Worm (Caenorhabditis elegans) whole organism, L3 larva: Measurements from ENCODE around the gene T26C5.5.

Experiments
- ceh-28 ChIP-seq: fragments of 150-350 bp; optimal IDR thresholded peaks from 2 replicates; lab custom pipeline; 2014; ENCODE audit warnings: missing biosample characterization, missing genetic modification reagents, missing genetic modification characterization
- egl-27 ChIP-seq: sonication (generic microtip); optimal IDR thresholded peaks from 4 replicates; lab custom pipeline; 2017; ENCODE audit warnings: missing biosample characterization, missing genetic modification reagents, missing genetic modification characterization
- fos-1 ChIP-seq: fragments of 150-350 bp; optimal IDR thresholded peaks from 2 replicates; lab custom pipeline; 2014; ENCODE audit warnings: missing biosample characterization, missing genetic modification characterization
- mdl-1 ChIP-seq: fragments of 150-350 bp; optimal IDR thresholded peaks from 2 replicates; lab custom pipeline; 2014; ENCODE audit warnings: missing biosample characterization, missing genetic modification characterization
- nhr-43 ChIP-seq: sonication (generic microtip); optimal IDR thresholded peaks from 2 replicates; lab custom pipeline; 2016; ENCODE audit warnings: mild to moderate bottlenecking, missing genetic modification characterization, missing compliant biosample characterization; ENCODE audit not compliant: poor library complexity, severe bottlenecking
- snpc-4 ChIP-seq: fragments of 150-350 bp; optimal IDR thresholded peaks from 2 replicates; lab custom pipeline; 2014; ENCODE audit warnings: missing biosample characterization, missing genetic modification characterization
- tbx-2 ChIP-seq: sonication (generic microtip); optimal IDR thresholded peaks from 2 replicates; lab custom pipeline; 2016; ENCODE audit warnings: mild to moderate bottlenecking, missing genetic modification characterization, missing compliant biosample characterization

DNA sequence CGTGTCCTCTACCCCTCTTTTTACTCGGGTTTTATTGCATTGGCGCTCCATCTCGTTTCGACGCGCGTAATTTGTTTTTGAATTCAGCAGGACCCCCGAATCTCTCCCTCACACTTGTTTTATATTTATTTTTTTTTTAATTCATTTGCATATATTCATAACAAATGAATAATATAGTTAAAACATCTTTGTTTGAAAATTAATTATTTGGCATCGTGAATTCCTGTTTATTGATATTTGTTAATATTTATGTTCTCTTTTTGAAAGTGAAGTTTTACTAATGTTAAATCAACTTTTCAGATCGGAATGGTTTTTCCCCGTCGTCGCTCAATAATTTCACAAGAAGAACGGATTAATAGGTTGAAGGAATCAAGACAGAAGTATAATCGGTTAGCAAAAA is 23.6 kb downstream of the T26C5.5 start, which contains the start of gene ZK1067.3:
- TF ChIP-seq egl-27 (no peak), tbx-2 (tag; lab: Kevin White, UChicago) (no peak), nhr-43 (tag; lab: Kevin White, UChicago) (no peak), ceh-28 (tag; lab: Kevin White, UChicago) (no peak), mdl-1 (tag; lab: Kevin White, UChicago) (no peak), snpc-4 (tag; lab: Kevin White, UChicago) (no peak), fos-1 (tag; lab: Kevin White, UChicago) (no peak)
